Worm (Caenorhabditis elegans): ENCODE data around the gene srh-209.

- TF ChIP-seq nhr-237 (tag; optimal IDR thresholded peaks at IDR 0.05) = no peak
- TF ChIP-seq fos-1 (tag; optimal IDR thresholded peaks at IDR 0.05) = no peak
- TF ChIP-seq elt-2 (tag; optimal IDR thresholded peaks at IDR 0.05) = no peak
- TF ChIP-seq lin-39 (tag; optimal IDR thresholded peaks at IDR 0.05) = no peak
- no peak for TF ChIP-seq ZK546.5 (tag; optimal IDR thresholded peaks at IDR 0.05)
- no peak for TF ChIP-seq hmg-11 (tag; optimal IDR thresholded peaks at IDR 0.05)
- no peak for TF ChIP-seq nhr-67 (tag; optimal IDR thresholded peaks at IDR 0.05)
- TF ChIP-seq aly-2 (tag; optimal IDR thresholded peaks at IDR 0.05) = no peak
- no peak for TF ChIP-seq R02D3.7 (tag; optimal IDR thresholded peaks at IDR 0.05)
- TF ChIP-seq unc-62 (GFP tag; optimal IDR thresholded peaks at IDR 0.05) = no peak
- no peak for TF ChIP-seq nhr-12 (tag; optimal IDR thresholded peaks at IDR 0.05)
- TF ChIP-seq ceh-9 (tag; optimal IDR thresholded peaks at IDR 0.05) = no peak
- TF ChIP-seq nfya-1 (tag; optimal IDR thresholded peaks at IDR 0.05; ENCODE audit: insufficient read depth) = no peak
- no peak for TF ChIP-seq elt-1 (tag; optimal IDR thresholded peaks at IDR 0.05)
Measured at ce11 chrV:18410142-18410541, 5.5 kb upstream of the srh-209 start, which contains the start of gene srh-207.

Measured in whole organism, L3 larva.